Worm (Caenorhabditis elegans) whole organism, L3 larva: ENCODE results near the gene C36B7.4.

Experiments used
- aly-2 ChIP-seq: fragments of 150-350 bp; optimal IDR thresholded peaks from 2 replicates; lab custom pipeline; 2014; ENCODE audit warnings: missing biosample characterization, missing genetic modification characterization
- ama-1 ChIP-seq: fragments of 150-350 bp; optimal IDR thresholded peaks from 2 replicates; lab custom pipeline; 2018
- ceh-9 ChIP-seq: sonication (generic microtip); optimal IDR thresholded peaks from 2 replicates; lab custom pipeline; 2018; ENCODE audit warnings: missing biosample characterization, missing genetic modification characterization
- daf-12 ChIP-seq: fragments of 150-350 bp; optimal IDR thresholded peaks from 2 replicates; lab custom pipeline; 2014; ENCODE audit warnings: missing biosample characterization, missing genetic modification reagents, missing genetic modification characterization
- egl-5 ChIP-seq: fragments of 150-350 bp; optimal IDR thresholded peaks from 2 replicates; lab custom pipeline; 2017; ENCODE audit warnings: missing biosample characterization, missing genetic modification reagents, missing genetic modification characterization, inconsistent platforms
- elt-2 ChIP-seq: sonication (generic microtip); optimal IDR thresholded peaks from 2 replicates; lab custom pipeline; 2016; ENCODE audit warnings: missing genetic modification reagents, mild to moderate bottlenecking, missing genetic modification characterization, missing compliant biosample characterization
- eor-1 ChIP-seq, 2 experiments: fragments of 150-350 bp; optimal IDR thresholded peaks; 2 replicates each; lab custom pipeline; 2014 to 2018; ENCODE audit warnings: missing biosample characterization in 2 of 2, missing genetic modification characterization in 2 of 2
- fkh-10 ChIP-seq: sonication (generic microtip); optimal IDR thresholded peaks from 2 replicates; lab custom pipeline; 2017; ENCODE audit warnings: missing biosample characterization, missing genetic modification reagents, missing genetic modification characterization
- lin-39 ChIP-seq: fragments of 150-350 bp; optimal IDR thresholded peaks from 2 replicates; lab custom pipeline; 2018; ENCODE audit warnings: missing biosample characterization, missing genetic modification reagents, missing genetic modification characterization
- nfya-1 ChIP-seq: sonication (generic microtip); optimal IDR thresholded peaks from 2 replicates; lab custom pipeline; 2017; ENCODE audit warnings: missing genetic modification characterization, mild to moderate bottlenecking, missing compliant biosample characterization, antibody characterized with exemption, moderate library complexity; ENCODE audit not compliant: insufficient read depth
- nhr-12 ChIP-seq: fragments of 150-350 bp; optimal IDR thresholded peaks from 2 replicates; lab custom pipeline; 2014; ENCODE audit warnings: missing biosample characterization, missing genetic modification characterization
- nhr-23 ChIP-seq: fragments of 150-350 bp; optimal IDR thresholded peaks from 2 replicates; lab custom pipeline; 2014; ENCODE audit warnings: missing biosample characterization, missing genetic modification reagents, missing genetic modification characterization
- nhr-76 ChIP-seq: fragments of 150-350 bp; sonication (generic microtip); optimal IDR thresholded peaks from 5 replicates; lab custom pipeline; 2014; ENCODE audit warnings: missing biosample characterization, missing genetic modification characterization
- nhr-77 ChIP-seq: fragments of 150-350 bp; optimal IDR thresholded peaks from 2 replicates; lab custom pipeline; 2014; ENCODE audit warnings: missing biosample characterization, missing genetic modification characterization
- sea-2 ChIP-seq: fragments of 150-350 bp; sonication (generic microtip); optimal IDR thresholded peaks from 4 replicates; lab custom pipeline; 2014; ENCODE audit warnings: missing biosample characterization, missing genetic modification reagents, missing genetic modification characterization
- snpc-4 ChIP-seq: fragments of 150-350 bp; optimal IDR thresholded peaks from 2 replicates; lab custom pipeline; 2014; ENCODE audit warnings: missing biosample characterization, missing genetic modification characterization
- unc-39 ChIP-seq: sonication (generic microtip); optimal IDR thresholded peaks from 4 replicates; lab custom pipeline; 2017; ENCODE audit warnings: missing biosample characterization, missing genetic modification characterization
- unc-62 ChIP-seq: fragments of 150-350 bp; sonication (generic microtip); optimal IDR thresholded peaks from 4 replicates; lab custom pipeline; 2014; ENCODE audit warnings: missing biosample characterization, missing genetic modification reagents, missing genetic modification characterization
- ztf-4 ChIP-seq: fragments of 150-350 bp; optimal IDR thresholded peaks from 2 replicates; lab custom pipeline; 2014; ENCODE audit warnings: missing biosample characterization, missing genetic modification characterization

C36B7.4 gene

DNA sequence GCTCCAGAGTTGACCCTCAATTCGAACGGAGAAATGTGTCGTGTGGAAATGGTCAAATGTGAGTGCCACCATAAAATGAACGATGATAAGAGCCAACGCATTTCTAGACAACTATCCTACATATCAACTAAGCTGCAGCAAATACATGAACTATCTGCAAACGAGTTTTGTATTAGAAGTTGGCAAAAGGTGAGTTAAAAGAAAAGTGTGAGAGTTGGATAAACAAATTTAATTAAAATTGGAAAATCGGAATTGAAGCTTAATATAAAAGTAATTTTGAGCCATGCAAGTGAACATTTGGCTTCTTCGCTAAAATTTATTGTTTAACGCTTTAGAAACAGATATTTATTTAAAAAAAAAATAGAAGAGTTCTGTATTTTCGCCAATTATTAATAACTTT, 49.9 kb downstream of the C36B7.4 start, which contains the start of gene cest-19:
Gene cest-19, minus strand, starts transcription at position 101 of the 400 bp plus-strand sequence.
- no peak for TF ChIP-seq ztf-4
- no peak for TF ChIP-seq eor-1 (tag; optimal IDR thresholded peaks at IDR 0.05; lab: Kevin White, UChicago)
- no peak for TF ChIP-seq nhr-12 (tag; lab: Kevin White, UChicago)
- TF ChIP-seq elt-2 (tag; lab: Kevin White, UChicago) = no peak
- TF ChIP-seq daf-12 (tag; lab: Kevin White, UChicago) = no peak
- TF ChIP-seq unc-62 = no peak
- no peak for TF ChIP-seq lin-39 (tag; lab: Kevin White, UChicago)
- no peak for TF ChIP-seq aly-2 (tag; lab: Kevin White, UChicago)
- TF ChIP-seq nhr-76 = no peak
- no peak for TF ChIP-seq nfya-1 (tag; lab: Kevin White, UChicago)
- no peak for TF ChIP-seq snpc-4
- no peak for TF ChIP-seq sea-2 (GFP tag; lab: Kevin White, UChicago)
- TF ChIP-seq nhr-77 (tag; lab: Kevin White, UChicago) = no peak

DNA sequence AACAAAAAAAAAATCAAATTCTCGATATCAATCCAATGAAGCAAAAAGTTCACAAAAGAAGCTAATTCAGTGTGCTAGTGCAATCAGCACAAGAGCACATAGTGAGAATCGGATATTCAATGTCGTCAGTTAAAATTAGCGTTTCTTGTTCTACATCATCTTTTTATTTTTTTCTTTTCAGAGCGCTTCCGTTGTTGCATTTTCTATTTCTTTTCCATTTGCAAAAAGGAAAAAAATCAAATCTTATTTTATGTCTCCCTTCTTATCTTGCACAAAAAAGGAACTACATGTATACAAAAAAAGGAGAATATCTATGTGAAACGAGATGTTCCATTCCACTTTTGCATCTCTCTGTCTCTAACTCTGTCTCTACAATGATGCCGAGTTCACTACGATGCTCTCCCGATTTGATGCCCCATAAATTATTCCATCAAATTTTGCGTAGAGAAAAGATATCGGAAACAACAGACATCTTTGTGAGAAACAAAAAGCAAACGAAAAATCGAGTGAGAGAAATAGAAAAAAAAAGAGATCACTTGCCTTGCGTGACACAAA, 52.0 kb downstream of the C36B7.4 start:
- TF ChIP-seq ceh-9 (tag; lab: Kevin White, UChicago) (no peak), egl-5 (tag; lab: Kevin White, UChicago) (peak; percentile 10), aly-2 (tag; lab: Kevin White, UChicago) (no peak), unc-39 (tag; lab: Kevin White, UChicago) (no peak), nhr-23 (tag; lab: Kevin White, UChicago) (no peak), ama-1 (lab: Kevin White, UChicago) (no peak), sea-2 (GFP tag; lab: Kevin White, UChicago) (no peak), fkh-10 (peak; percentile 9), lin-39 (tag; lab: Kevin White, UChicago) (peak; percentile 20)
